Worm (Caenorhabditis elegans) whole organism, mixed stage, embryonic: ENCODE results near the gene fndc-1.

Experiments used
- M03D4.4 ChIP-seq: sonication (generic microtip); optimal IDR thresholded peaks from 2 replicates; lab custom pipeline; 2017; ENCODE audit warnings: mild to moderate bottlenecking, missing genetic modification characterization, missing compliant biosample characterization
- bed-3 ChIP-seq: fragments of 200-800 bp; sonication (Bioruptor generic); optimal IDR thresholded peaks from 3 replicates; lab custom pipeline; 2018; ENCODE audit warnings: mild to moderate bottlenecking, missing genetic modification characterization, moderate library complexity, missing compliant biosample characterization
- blmp-1 ChIP-seq: fragments of 150-350 bp; optimal IDR thresholded peaks from 2 replicates; lab custom pipeline; 2014; ENCODE audit warnings: missing biosample characterization, missing genetic modification characterization
- ceh-39 ChIP-seq: fragments of 150-350 bp; optimal IDR thresholded peaks from 2 replicates; lab custom pipeline; 2014; ENCODE audit warnings: missing biosample characterization, missing genetic modification characterization
- ceh-43 ChIP-seq: fragments of 200-800 bp; sonication (Bioruptor generic); optimal IDR thresholded peaks from 2 replicates; lab custom pipeline; 2018; ENCODE audit warnings: mild to moderate bottlenecking, missing genetic modification characterization, moderate library complexity, missing compliant biosample characterization
- ceh-83 ChIP-seq: fragments of 200-800 bp; sonication (Bioruptor generic); optimal IDR thresholded peaks from 2 replicates; lab custom pipeline; 2018; ENCODE audit warnings: mild to moderate bottlenecking, missing genetic modification characterization, missing compliant biosample characterization
- ces-1 ChIP-seq: fragments of 150-350 bp; optimal IDR thresholded peaks from 2 replicates; lab custom pipeline; 2014; ENCODE audit warnings: missing biosample characterization, missing genetic modification reagents, missing genetic modification characterization
- cnd-1 ChIP-seq: fragments of 200-800 bp; sonication (Bioruptor generic); optimal IDR thresholded peaks from 2 replicates; lab custom pipeline; 2018; ENCODE audit warnings: mild to moderate bottlenecking, missing genetic modification characterization, missing compliant biosample characterization
- drap-1 ChIP-seq: fragments of 200-800 bp; sonication (Bioruptor generic); optimal IDR thresholded peaks from 3 replicates; lab custom pipeline; 2018; ENCODE audit warnings: mild to moderate bottlenecking, missing genetic modification characterization, missing compliant biosample characterization
- elt-1 ChIP-seq: sonication (generic microtip); optimal IDR thresholded peaks from 2 replicates; lab custom pipeline; 2017; ENCODE audit warnings: missing genetic modification characterization, mild to moderate bottlenecking, missing compliant biosample characterization, antibody characterized with exemption, moderate library complexity, borderline replicate concordance; ENCODE audit not compliant: insufficient read depth
- elt-3 ChIP-seq: fragments of 150-350 bp; optimal IDR thresholded peaks from 2 replicates; lab custom pipeline; 2014; ENCODE audit warnings: missing biosample characterization, missing genetic modification characterization
- flh-1 ChIP-seq: fragments of 200-800 bp; sonication (Bioruptor generic); optimal IDR thresholded peaks from 2 replicates; lab custom pipeline; 2018; ENCODE audit warnings: mild to moderate bottlenecking, missing genetic modification characterization, moderate library complexity, missing compliant biosample characterization
- ham-2 ChIP-seq: fragments of 200-800 bp; sonication (Bioruptor generic); optimal IDR thresholded peaks from 2 replicates; lab custom pipeline; 2018; ENCODE audit warnings: mild to moderate bottlenecking, missing genetic modification characterization, missing compliant biosample characterization
- hlh-1 ChIP-seq: fragments of 150-350 bp; optimal IDR thresholded peaks from 2 replicates; lab custom pipeline; 2014; ENCODE audit warnings: missing biosample characterization, missing genetic modification reagents, missing genetic modification characterization
- lin-13 ChIP-seq: fragments of 150-350 bp; optimal IDR thresholded peaks from 2 replicates; lab custom pipeline; 2014; ENCODE audit warnings: missing biosample characterization, missing genetic modification characterization
- lin-32 ChIP-seq: fragments of 200-800 bp; sonication (Bioruptor generic); optimal IDR thresholded peaks from 2 replicates; lab custom pipeline; 2018; ENCODE audit warnings: mild to moderate bottlenecking, missing genetic modification characterization, missing compliant biosample characterization
- lsy-2 ChIP-seq: fragments of 150-350 bp; optimal IDR thresholded peaks from 2 replicates; lab custom pipeline; 2014; ENCODE audit warnings: missing biosample characterization, missing genetic modification characterization
- mab-5 ChIP-seq: fragments of 150-350 bp; optimal IDR thresholded peaks from 2 replicates; lab custom pipeline; 2014; ENCODE audit warnings: missing biosample characterization, missing genetic modification characterization
- mep-1 ChIP-seq: fragments of 150-350 bp; optimal IDR thresholded peaks from 2 replicates; lab custom pipeline; 2017; ENCODE audit warnings: missing biosample characterization, missing genetic modification reagents, missing genetic modification characterization, inconsistent platforms
- mls-2 ChIP-seq: sonication (generic microtip); optimal IDR thresholded peaks from 2 replicates; lab custom pipeline; 2016; ENCODE audit warnings: mild to moderate bottlenecking, missing genetic modification characterization, moderate library complexity, missing compliant biosample characterization
- nhr-12 ChIP-seq: fragments of 150-350 bp; optimal IDR thresholded peaks from 2 replicates; lab custom pipeline; 2014; ENCODE audit warnings: missing biosample characterization, missing genetic modification characterization
- nhr-2 ChIP-seq: fragments of 150-350 bp; optimal IDR thresholded peaks from 2 replicates; lab custom pipeline; 2014; ENCODE audit warnings: missing biosample characterization, missing genetic modification characterization
- nhr-237 ChIP-seq: fragments of 150-350 bp; optimal IDR thresholded peaks from 2 replicates; lab custom pipeline; 2014; ENCODE audit warnings: missing biosample characterization, missing genetic modification characterization
- nhr-28 ChIP-seq: fragments of 150-350 bp; optimal IDR thresholded peaks from 2 replicates; lab custom pipeline; 2014; ENCODE audit warnings: missing biosample characterization, missing genetic modification characterization
- nhr-76 ChIP-seq: sonication (generic microtip); optimal IDR thresholded peaks from 2 replicates; lab custom pipeline; 2017; ENCODE audit warnings: missing biosample characterization, missing genetic modification characterization
- pha-4 ChIP-seq: fragments of 150-350 bp; optimal IDR thresholded peaks from 2 replicates; lab custom pipeline; 2018; ENCODE audit warnings: missing biosample characterization, missing genetic modification reagents, missing genetic modification characterization
- sem-2 ChIP-seq: fragments of 200-800 bp; sonication (Bioruptor generic); optimal IDR thresholded peaks from 2 replicates; lab custom pipeline; 2018; ENCODE audit warnings: mild to moderate bottlenecking, missing genetic modification characterization, missing compliant biosample characterization
- snpc-4 ChIP-seq: fragments of 150-350 bp; optimal IDR thresholded peaks from 2 replicates; lab custom pipeline; 2014; ENCODE audit warnings: missing biosample characterization, missing genetic modification characterization
- sptf-1 ChIP-seq: sonication (generic microtip); optimal IDR thresholded peaks from 2 replicates; lab custom pipeline; 2017; ENCODE audit warnings: mild to moderate bottlenecking, missing genetic modification characterization, moderate library complexity, missing compliant biosample characterization
- tbx-8 ChIP-seq: fragments of 200-800 bp; sonication (Bioruptor generic); optimal IDR thresholded peaks from 2 replicates; lab custom pipeline; 2018; ENCODE audit warnings: mild to moderate bottlenecking, missing genetic modification characterization, moderate library complexity, missing compliant biosample characterization
- unc-120 ChIP-seq: sonication (generic microtip); optimal IDR thresholded peaks from 2 replicates; lab custom pipeline; 2017; ENCODE audit warnings: missing genetic modification characterization, missing compliant biosample characterization; ENCODE audit not compliant: poor library complexity, severe bottlenecking
- unc-39 ChIP-seq: fragments of 150-350 bp; optimal IDR thresholded peaks from 2 replicates; lab custom pipeline; 2014; ENCODE audit warnings: missing biosample characterization, missing genetic modification characterization
- unc-62 ChIP-seq: fragments of 150-350 bp; optimal IDR thresholded peaks from 2 replicates; lab custom pipeline; 2014; ENCODE audit warnings: missing biosample characterization, missing genetic modification reagents, missing genetic modification characterization
- zip-8 ChIP-seq: fragments of 150-350 bp; optimal IDR thresholded peaks from 2 replicates; lab custom pipeline; 2014; ENCODE audit warnings: missing biosample characterization, missing genetic modification characterization
- ztf-11 ChIP-seq: fragments of 150-350 bp; optimal IDR thresholded peaks from 2 replicates; lab custom pipeline; 2014; ENCODE audit warnings: missing biosample characterization, missing genetic modification characterization

The fndc-1 gene

ce11 chrII:11236274-11236673, 851 bp downstream of the fndc-1 start, which contains the start of gene cchl-1:
TSS of gene cchl-1 (minus strand) at chrII:11236387.
- TF ChIP-seq unc-120 (tag; lab: Kevin White, UChicago) (peak; percentile 11), sem-2 (no peak), lin-32 (no peak), mep-1 (tag; lab: Kevin White, UChicago) (no peak), unc-62 (GFP tag; lab: Kevin White, UChicago) (no peak), cnd-1 (no peak), nhr-28 (tag; lab: Kevin White, UChicago) (no peak)

ce11 chrII:11234751-11235150, 2.4 kb downstream of the fndc-1 start, which contains the start of gene cox-15:
TSS of gene cox-15 (minus strand) at chrII:11234952.
- no peak for TF ChIP-seq zip-8 (tag; lab: Kevin White, UChicago)
- peak; percentile 98 for TF ChIP-seq hlh-1

ce11 chrII:11226379-11226778, 10.7 kb downstream of the fndc-1 start, which contains the start of gene T06D8.2:
TSS of gene T06D8.2 (plus strand) at chrII:11226679.
- TF ChIP-seq ceh-39 (tag; lab: Kevin White, UChicago): no peak
- TF ChIP-seq mls-2 (tag; lab: Kevin White, UChicago): no peak

- TF ChIP-seq ham-2 (GFP tag; lab: Kevin White, UChicago) (no peak), flh-1 (GFP tag; lab: Kevin White, UChicago) (no peak), nhr-28 (tag; lab: Kevin White, UChicago) (no peak), sem-2 (no peak), cnd-1 (no peak), pha-4 (tag; lab: Kevin White, UChicago) (no peak), ces-1 (GFP tag; lab: Kevin White, UChicago) (peak; percentile 43), nhr-2 (no peak), blmp-1 (no peak), mep-1 (tag; lab: Kevin White, UChicago) (peak; percentile 10), nhr-12 (no peak), nhr-76 (tag; lab: Kevin White, UChicago) (no peak), hlh-1 (no peak), bed-3 (GFP tag; lab: Kevin White, UChicago) (no peak), elt-3 (tag; lab: Kevin White, UChicago) (no peak), unc-120 (tag; lab: Kevin White, UChicago) (peak; percentile 1), ceh-43 (no peak), unc-62 (GFP tag; lab: Kevin White, UChicago) (no peak), zip-8 (tag; lab: Kevin White, UChicago) (no peak), sptf-1 (tag; lab: Kevin White, UChicago) (peak; percentile 25), ztf-11 (tag; lab: Kevin White, UChicago) (no peak), drap-1 (GFP tag; lab: Kevin White, UChicago) (peak; percentile 12), lsy-2 (peak; percentile 7), nhr-237 (tag; lab: Kevin White, UChicago) (no peak), snpc-4 (no peak), unc-39 (tag; lab: Kevin White, UChicago) (no peak), mls-2 (tag; lab: Kevin White, UChicago) (no peak), elt-1 (no peak), mab-5 (tag; lab: Kevin White, UChicago) (no peak), ceh-83 (GFP tag; lab: Kevin White, UChicago) (no peak), tbx-8 (GFP tag; lab: Kevin White, UChicago) (no peak), lin-13 (tag; lab: Kevin White, UChicago) (no peak), ceh-39 (tag; lab: Kevin White, UChicago) (peak; percentile 15), M03D4.4 (no peak), lin-32 (no peak)
- TF ChIP-seq, all 35 proteins: peak for 7
These were observed 13.1 kb downstream of the fndc-1 start for ce11 chrII:11224045-11224481.
